Worm (Caenorhabditis elegans): ENCODE measurements around the gene fem-3.

ce11 chrIV:9114078-9114477, 9.3 kb downstream of the fem-3 start:
- TF ChIP-seq tab-1 (GFP tag; IDR thresholded peaks at IDR 0.05) (no peak), ztf-23 (GFP tag; IDR thresholded peaks at IDR 0.05) (no peak), ztf-29 (GFP tag; IDR thresholded peaks at IDR 0.05) (no peak), ref-1 (GFP tag; conservative IDR thresholded peaks at IDR 0.05) (no peak), flt-1 (GFP tag; IDR thresholded peaks at IDR 0.05) (no peak), cog-1 (tag; optimal IDR thresholded peaks at IDR 0.05) (no peak), med-1 (GFP tag; optimal IDR thresholded peaks at IDR 0.05; ENCODE audit: insufficient read depth) (no peak)
